Worm (Caenorhabditis elegans): Measurements from ENCODE around the gene ZK666.14.

- TF ChIP-seq elt-1 (tag; optimal IDR thresholded peaks at IDR 0.05) (no peak), ceh-16 (tag; optimal IDR thresholded peaks at IDR 0.05) (no peak), tbx-2 (tag; optimal IDR thresholded peaks at IDR 0.05) (no peak), nhr-76 (tag; optimal IDR thresholded peaks at IDR 0.05) (no peak), daf-12 (tag; optimal IDR thresholded peaks at IDR 0.05) (no peak), jun-1 (tag; optimal IDR thresholded peaks at IDR 0.05) (no peak), ama-1 (optimal IDR thresholded peaks at IDR 0.05) (no peak), ZK546.5 (tag; optimal IDR thresholded peaks at IDR 0.05) (no peak)
Observed at ce11 chrII:10444971-10445707, 49.4 kb upstream of the ZK666.14 start.

Data from whole organism, L3 larva.